Fruit fly (Drosophila melanogaster) whole organism, embryonic: Measurements from ENCODE around the gene pico.
A peak's percentile ranks its signal among the peaks of the same experiment; 100 is the strongest.

Source experiments
- Atf-2 ChIP-seq: fragments of 200-800 bp; sonication (Bioruptor generic); optimal IDR thresholded peaks from 2 replicates; lab custom pipeline; 2016; ENCODE audit warnings: missing biosample characterization, missing genetic modification characterization
- CG10147 ChIP-seq: fragments of 200-800 bp; sonication (Bioruptor generic); optimal IDR thresholded peaks from 2 replicates; lab custom pipeline; 2019; ENCODE audit warnings: missing biosample characterization, mild to moderate bottlenecking, missing genetic modification characterization, moderate library complexity
- CG10431 ChIP-seq: fragments of 200-800 bp; sonication (Bioruptor generic); optimal IDR thresholded peaks from 3 replicates; lab custom pipeline; 2018; ENCODE audit warnings: missing biosample characterization, mild to moderate bottlenecking, missing genetic modification characterization
- CG10462 ChIP-seq: fragments of 200-800 bp; sonication (Bioruptor generic); optimal IDR thresholded peaks from 2 replicates; lab custom pipeline; 2016; ENCODE audit warnings: missing biosample characterization, missing genetic modification characterization
- CG12104 ChIP-seq: fragments of 200-800 bp; sonication (Bioruptor generic); optimal IDR thresholded peaks from 3 replicates; lab custom pipeline; 2016; ENCODE audit warnings: missing biosample characterization, missing genetic modification characterization
- CG12155 ChIP-seq: fragments of 200-800 bp; sonication (Bioruptor generic); optimal IDR thresholded peaks from 3 replicates; lab custom pipeline; 2016; ENCODE audit warnings: missing biosample characterization, missing genetic modification characterization
- CG12659 ChIP-seq: fragments of 200-800 bp; sonication (Bioruptor generic); optimal IDR thresholded peaks from 3 replicates; lab custom pipeline; 2017; ENCODE audit warnings: mild to moderate bottlenecking, missing biosample characterization, missing genetic modification reagents, missing genetic modification characterization
- CG14014 ChIP-seq: fragments of 200-800 bp; sonication (Bioruptor generic); IDR thresholded peaks from 2 replicates; pipeline ENCODE4 v1.3.6; 2022; ENCODE audit warnings: missing biosample characterization, missing genetic modification characterization
- CG14667 ChIP-seq: fragments of 200-800 bp; sonication (Bioruptor generic); IDR thresholded peaks from 2 replicates; pipeline ENCODE4 v1.3.6; 2022; ENCODE audit warnings: missing biosample characterization, missing genetic modification characterization
- CG14860 ChIP-seq: fragments of 200-800 bp; sonication (Bioruptor generic); IDR thresholded peaks from 3 replicates; pipeline ENCODE4 v1.3.6; 2022; ENCODE audit warnings: missing biosample characterization, missing genetic modification characterization; ENCODE audit not compliant: partially characterized antibody
- CG1647 ChIP-seq: fragments of 200-800 bp; sonication (Bioruptor generic); optimal IDR thresholded peaks from 3 replicates; lab custom pipeline; 2016; ENCODE audit warnings: missing biosample characterization, missing genetic modification characterization
- CG16863 ChIP-seq: fragments of 200-800 bp; sonication (Bioruptor generic); optimal IDR thresholded peaks from 3 replicates; lab custom pipeline; 2016; ENCODE audit warnings: missing biosample characterization, missing genetic modification characterization
- CG17802 ChIP-seq: fragments of 200-800 bp; sonication (Bioruptor generic); optimal IDR thresholded peaks from 2 replicates; lab custom pipeline; 2018; ENCODE audit warnings: missing biosample characterization, mild to moderate bottlenecking, missing genetic modification characterization, moderate library complexity
- CG4404 ChIP-seq: fragments of 200-800 bp; sonication (Bioruptor generic); IDR thresholded peaks from 2 replicates; pipeline ENCODE4 v1.3.6; 2022; ENCODE audit warnings: missing biosample characterization, missing genetic modification characterization
- CG4707 ChIP-seq: fragments of 200-800 bp; sonication (Bioruptor generic); optimal IDR thresholded peaks from 2 replicates; lab custom pipeline; 2018; ENCODE audit warnings: missing biosample characterization, mild to moderate bottlenecking, missing genetic modification characterization, moderate library complexity
- CG5953 ChIP-seq: fragments of 200-800 bp; sonication (Bioruptor generic); IDR thresholded peaks from 2 replicates; pipeline ENCODE4 v1.3.6; 2022; ENCODE audit warnings: missing biosample characterization, missing genetic modification characterization
- CG6683 ChIP-seq: fragments of 200-800 bp; sonication (Bioruptor generic); optimal IDR thresholded peaks from 2 replicates; lab custom pipeline; 2017; ENCODE audit warnings: missing biosample characterization, mild to moderate bottlenecking, missing genetic modification characterization, missing genetic modification reagents
- CG7556 ChIP-seq: fragments of 200-800 bp; sonication (Bioruptor generic); optimal IDR thresholded peaks from 2 replicates; lab custom pipeline; 2017; ENCODE audit warnings: missing biosample characterization, mild to moderate bottlenecking, missing genetic modification characterization
- CG9437 ChIP-seq: fragments of 200-800 bp; sonication (Bioruptor generic); optimal IDR thresholded peaks from 2 replicates; lab custom pipeline; 2018; ENCODE audit warnings: missing biosample characterization, mild to moderate bottlenecking, missing genetic modification characterization
- CG9817 ChIP-seq: fragments of 200-800 bp; sonication (Bioruptor generic); optimal IDR thresholded peaks from 2 replicates; lab custom pipeline; 2018; ENCODE audit warnings: missing biosample characterization, mild to moderate bottlenecking, missing genetic modification characterization, moderate library complexity
- Camta ChIP-seq: fragments of 200-800 bp; sonication (Bioruptor generic); optimal IDR thresholded peaks from 2 replicates; lab custom pipeline; 2016; ENCODE audit warnings: missing biosample characterization, missing genetic modification characterization
- CoRest ChIP-seq: fragments of 200-800 bp; sonication (Bioruptor generic); optimal IDR thresholded peaks from 3 replicates; lab custom pipeline; 2018; ENCODE audit warnings: missing biosample characterization, mild to moderate bottlenecking, missing genetic modification characterization, moderate library complexity
- Dref ChIP-seq: fragments of 200-800 bp; sonication (Bioruptor generic); IDR thresholded peaks from 2 replicates; pipeline ENCODE4 v1.3.6; 2022; ENCODE audit warnings: missing biosample characterization, missing genetic modification characterization
- E2f2 ChIP-seq: fragments of 200-800 bp; sonication (Bioruptor generic); IDR thresholded peaks from 2 replicates; pipeline ENCODE4 v1.3.6; 2022; ENCODE audit warnings: missing biosample characterization, missing genetic modification characterization
- HLH54F ChIP-seq: fragments of 200-800 bp; sonication (Bioruptor generic); optimal IDR thresholded peaks from 3 replicates; lab custom pipeline; 2016; ENCODE audit warnings: missing biosample characterization, missing genetic modification characterization
- Hand ChIP-seq: fragments of 200-800 bp; sonication (Bioruptor generic); optimal IDR thresholded peaks from 2 replicates; lab custom pipeline; 2017; ENCODE audit warnings: mild to moderate bottlenecking, missing biosample characterization, missing genetic modification reagents, missing genetic modification characterization
- Nf-YB ChIP-seq: fragments of 200-800 bp; sonication (Bioruptor generic); optimal IDR thresholded peaks from 3 replicates; lab custom pipeline; 2019; ENCODE audit warnings: missing biosample characterization, mild to moderate bottlenecking, missing genetic modification characterization, moderate library complexity
- Oli ChIP-seq: fragments of 200-800 bp; sonication (Bioruptor generic); optimal IDR thresholded peaks from 2 replicates; lab custom pipeline; 2018; ENCODE audit warnings: missing biosample characterization, mild to moderate bottlenecking, missing genetic modification characterization, moderate library complexity
- Optix ChIP-seq: fragments of 200-800 bp; sonication (Bioruptor generic); IDR thresholded peaks from 3 replicates; pipeline ENCODE4 v1.3.6; 2022; ENCODE audit warnings: missing biosample characterization, missing genetic modification characterization
- Trl ChIP-seq, 3 experiments: fragments of >200 bp in 2 of 3; fragments of 200-800 bp in 1 of 3; sonication (Bioruptor generic) in 1 of 3; optimal IDR thresholded peaks; 2 replicates in 1 of 3; 3 replicates in 2 of 3; lab custom pipeline; 2016 to 2017; ENCODE audit warnings: missing biosample characterization in 1 of 3, missing genetic modification characterization in 1 of 3
- YL-1 ChIP-seq: fragments of 200-800 bp; sonication (Bioruptor generic); optimal IDR thresholded peaks from 3 replicates; lab custom pipeline; 2017; ENCODE audit warnings: missing biosample characterization, mild to moderate bottlenecking, missing genetic modification characterization
- al ChIP-seq: fragments of 200-800 bp; sonication (Bioruptor generic); IDR thresholded peaks from 2 replicates; pipeline ENCODE4 v1.3.6; 2022; ENCODE audit warnings: missing biosample characterization, missing genetic modification characterization
- ara ChIP-seq: fragments of 200-800 bp; sonication (Bioruptor generic); IDR thresholded peaks from 2 replicates; pipeline ENCODE4 v1.3.6; 2022; ENCODE audit warnings: missing biosample characterization, missing genetic modification characterization
- bowl ChIP-seq: fragments of 200-800 bp; sonication (Bioruptor generic); IDR thresholded peaks from 2 replicates; pipeline ENCODE4 v1.3.6; 2022; ENCODE audit warnings: missing biosample characterization, missing genetic modification characterization
- chif ChIP-seq, 2 experiments: fragments of 200-800 bp; sonication (Bioruptor generic); optimal IDR thresholded peaks; 3 replicates each; lab custom pipeline; 2016; ENCODE audit warnings: missing biosample characterization in 2 of 2, missing genetic modification characterization in 2 of 2
- chinmo ChIP-seq: fragments of 200-800 bp; sonication (Bioruptor generic); IDR thresholded peaks from 4 replicates; pipeline ENCODE4 v1.3.6; 2022; ENCODE audit warnings: missing biosample characterization, missing genetic modification characterization; ENCODE audit not compliant: partially characterized antibody
- corto ChIP-seq: fragments of 200-800 bp; sonication (Bioruptor generic); optimal IDR thresholded peaks from 2 replicates; lab custom pipeline; 2016; ENCODE audit warnings: missing biosample characterization, mild to moderate bottlenecking, missing genetic modification characterization, moderate library complexity
- dimm ChIP-seq: fragments of 200-800 bp; sonication (Bioruptor generic); IDR thresholded peaks from 2 replicates; pipeline ENCODE4 v1.3.6; 2022; ENCODE audit warnings: missing biosample characterization, missing genetic modification characterization
- dmrt99B ChIP-seq: fragments of 200-800 bp; sonication (Bioruptor generic); optimal IDR thresholded peaks from 2 replicates; lab custom pipeline; 2018; ENCODE audit warnings: missing biosample characterization, mild to moderate bottlenecking, missing genetic modification characterization, moderate library complexity
- eyg ChIP-seq: fragments of 200-800 bp; sonication (Bioruptor generic); optimal IDR thresholded peaks from 3 replicates; lab custom pipeline; 2016; ENCODE audit warnings: missing biosample characterization, missing genetic modification characterization
- fd3F ChIP-seq: fragments of 200-800 bp; sonication (Bioruptor generic); optimal IDR thresholded peaks from 2 replicates; lab custom pipeline; 2018; ENCODE audit warnings: missing biosample characterization, mild to moderate bottlenecking, missing genetic modification characterization, moderate library complexity
- fru ChIP-seq: fragments of >200 bp; optimal IDR thresholded peaks from 2 replicates; lab custom pipeline; 2017
- gro ChIP-seq: fragments of 200-800 bp; sonication (Bioruptor generic); optimal IDR thresholded peaks from 2 replicates; lab custom pipeline; 2016; ENCODE audit warnings: missing biosample characterization, missing genetic modification characterization
- hb ChIP-seq: fragments of 200-800 bp; sonication (Bioruptor generic); IDR thresholded peaks from 3 replicates; pipeline ENCODE4 v1.3.6; 2022; ENCODE audit warnings: missing biosample characterization, missing genetic modification characterization; ENCODE audit not compliant: partially characterized antibody
- her ChIP-seq: fragments of 200-800 bp; sonication (Bioruptor generic); optimal IDR thresholded peaks from 2 replicates; lab custom pipeline; 2016; ENCODE audit warnings: missing biosample characterization, missing genetic modification characterization
- pros ChIP-seq: fragments of 200-800 bp; sonication (Bioruptor generic); optimal IDR thresholded peaks from 3 replicates; lab custom pipeline; 2019; ENCODE audit warnings: missing biosample characterization, mild to moderate bottlenecking, missing genetic modification characterization, moderate library complexity
- slp2 ChIP-seq: fragments of 200-800 bp; sonication (Bioruptor generic); optimal IDR thresholded peaks from 2 replicates; lab custom pipeline; 2016; ENCODE audit warnings: missing biosample characterization, missing genetic modification characterization
- so ChIP-seq: fragments of 200-800 bp; sonication (Bioruptor generic); IDR thresholded peaks from 3 replicates; pipeline ENCODE4 v1.3.6; 2022; ENCODE audit warnings: missing biosample characterization, missing genetic modification characterization
- trh ChIP-seq: fragments of 200-800 bp; sonication (Bioruptor generic); optimal IDR thresholded peaks from 2 replicates; lab custom pipeline; 2016; ENCODE audit warnings: missing biosample characterization, missing genetic modification characterization
- vnd ChIP-seq: fragments of 200-800 bp; sonication (Bioruptor generic); IDR thresholded peaks from 3 replicates; pipeline ENCODE4 v1.3.6; 2022; ENCODE audit warnings: missing biosample characterization, missing genetic modification characterization; ENCODE audit not compliant: partially characterized antibody
- wek ChIP-seq: fragments of 200-800 bp; sonication (Bioruptor generic); optimal IDR thresholded peaks from 3 replicates; lab custom pipeline; 2018; ENCODE audit warnings: missing biosample characterization, mild to moderate bottlenecking, missing genetic modification characterization, moderate library complexity
- zfh1 ChIP-seq: fragments of 200-800 bp; sonication (Bioruptor generic); IDR thresholded peaks from 3 replicates; pipeline ENCODE4 v1.3.6; 2022; ENCODE audit warnings: missing biosample characterization, missing genetic modification characterization

The pico gene

DNA sequence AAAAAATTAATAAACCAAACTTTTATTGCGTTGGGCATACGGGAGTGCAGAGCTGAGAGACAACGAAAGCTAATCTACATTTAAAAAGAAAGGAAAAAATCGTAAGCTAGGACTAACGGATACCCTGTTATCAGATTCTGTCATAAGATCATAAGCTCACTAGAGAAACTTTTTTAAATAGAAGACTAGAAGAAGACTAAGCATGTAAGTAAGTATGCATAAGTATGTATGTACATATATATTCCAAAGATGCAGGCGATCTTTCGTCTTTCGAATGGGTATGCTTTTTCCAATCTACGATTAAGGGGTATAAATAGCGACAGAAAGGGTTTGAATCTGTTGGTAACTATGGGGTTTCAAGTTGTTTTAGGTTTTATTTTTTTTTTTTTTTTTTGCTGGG lies 67.0 kb downstream of the pico start (continued):
- TF ChIP-seq HLH54F (GFP tag; lab: Kevin White, UChicago) (no peak), Dref (no peak), CG4404 (no peak), CG7556 (GFP tag; lab: Kevin White, UChicago) (no peak), dimm (no peak), CG10462 (no peak), CG5953 (no peak), CG14860 (GFP tag; lab: Robert Waterston, UW) (no peak), CG14014 (GFP tag; lab: Robert Waterston, UW) (no peak), wek (GFP tag; lab: Kevin White, UChicago) (no peak), CG12104 (no peak), slp2 (no peak), vnd (no peak), chif (GFP tag; optimal IDR thresholded peaks at IDR 0.05; lab: Kevin White, UChicago) (peak; percentile 15 to 37), E2f2 (GFP tag; lab: Robert Waterston, UW) (no peak), Oli (tag; lab: Kevin White, UChicago) (peak; percentile 27), her (GFP tag; lab: Kevin White, UChicago) (no peak), CG14667 (no peak), CG12155 (GFP tag; lab: Kevin White, UChicago) (no peak), CoRest (tag; lab: Kevin White, UChicago) (no peak), CG10147 (GFP tag; lab: Kevin White, UChicago) (no peak), al (GFP tag; lab: Robert Waterston, UW) (no peak), chinmo (GFP tag; lab: Robert Waterston, UW) (no peak), CG10431 (no peak), CG16863 (GFP tag; lab: Kevin White, UChicago) (no peak), pros (GFP tag; lab: Kevin White, UChicago) (no peak), CG1647 (GFP tag; lab: Kevin White, UChicago) (no peak), zfh1 (GFP tag; lab: Robert Waterston, UW) (peak; percentile 38; the same call in 2 of the 3 replicates), CG12659 (GFP tag; lab: Kevin White, UChicago) (no peak), trh (no peak), CG17802 (tag; lab: Kevin White, UChicago) (no peak), Camta (GFP tag; lab: Kevin White, UChicago) (no peak), Trl (optimal IDR thresholded peaks at IDR 0.05; lab: Kevin White, UChicago) (no peak), Trl (GFP tag; optimal IDR thresholded peaks at IDR 0.05; lab: Kevin White, UChicago) (no peak), CG9817 (tag; lab: Kevin White, UChicago) (no peak), dmrt99B (peak; percentile 48), corto (GFP tag; lab: Kevin White, UChicago) (no peak), CG9437 (GFP tag; lab: Kevin White, UChicago) (no peak), fd3F (GFP tag; lab: Kevin White, UChicago) (no peak), so (GFP tag; lab: Robert Waterston, UW) (no peak), Optix (GFP tag; lab: Robert Waterston, UW) (no peak), ara (GFP tag; lab: Robert Waterston, UW) (peak; percentile 36; the same call in 1 of the 2 replicates), hb (GFP tag; lab: Robert Waterston, UW) (no peak), Hand (GFP tag; lab: Kevin White, UChicago) (no peak), YL-1 (GFP tag; lab: Kevin White, UChicago) (no peak), bowl (GFP tag; lab: Robert Waterston, UW) (no peak), gro (no peak), fru (lab: Kevin White, UChicago) (no peak), CG4707 (GFP tag; lab: Kevin White, UChicago) (no peak), eyg (no peak), CG6683 (GFP tag; lab: Kevin White, UChicago) (no peak), Atf-2 (GFP tag; lab: Kevin White, UChicago) (no peak), Nf-YB (GFP tag; lab: Kevin White, UChicago) (no peak)
